Fruit fly (Drosophila melanogaster) whole organism, adult: ENCODE results near the gene eIF3g1.

Experiments
- CG11617 ChIP-seq: fragments of 200-800 bp; sonication (Bioruptor generic); optimal IDR thresholded peaks from 2 replicates; lab custom pipeline; 2017; ENCODE audit warnings: mild to moderate bottlenecking, missing biosample characterization, missing genetic modification reagents, missing genetic modification characterization
- CG12768 ChIP-seq: fragments of 200-800 bp; sonication (Bioruptor generic); optimal IDR thresholded peaks from 2 replicates; lab custom pipeline; 2017; ENCODE audit warnings: missing biosample characterization, missing genetic modification characterization, mild to moderate bottlenecking, moderate library complexity, missing genetic modification reagents
- CG14711 ChIP-seq: fragments of 200-800 bp; sonication (Bioruptor generic); optimal IDR thresholded peaks from 2 replicates; lab custom pipeline; 2018; ENCODE audit warnings: missing biosample characterization, mild to moderate bottlenecking, missing genetic modification characterization, moderate library complexity
- CG1620 ChIP-seq: fragments of 200-800 bp; sonication (Bioruptor generic); optimal IDR thresholded peaks from 2 replicates; lab custom pipeline; 2016; ENCODE audit warnings: missing biosample characterization, missing genetic modification characterization
- CG5204 ChIP-seq: fragments of 200-800 bp; sonication (Bioruptor generic); optimal IDR thresholded peaks from 2 replicates; lab custom pipeline; 2016; ENCODE audit warnings: missing biosample characterization, missing genetic modification characterization
- Crg-1 ChIP-seq: fragments of 200-800 bp; sonication (Bioruptor generic); optimal IDR thresholded peaks from 2 replicates; lab custom pipeline; 2016; ENCODE audit warnings: missing biosample characterization, missing genetic modification characterization
- Mnt ChIP-seq: fragments of 200-800 bp; sonication (Bioruptor generic); optimal IDR thresholded peaks from 2 replicates; lab custom pipeline; 2016; ENCODE audit warnings: missing biosample characterization, mild to moderate bottlenecking, missing genetic modification characterization
- cic ChIP-seq: fragments of 200-800 bp; sonication (Bioruptor generic); optimal IDR thresholded peaks from 2 replicates; lab custom pipeline; 2017; ENCODE audit warnings: missing biosample characterization, mild to moderate bottlenecking, missing genetic modification characterization, moderate library complexity
- cnc ChIP-seq, 2 experiments: fragments of >200 bp; optimal IDR thresholded peaks; 2 replicates each; lab custom pipeline; 2017
- kay ChIP-seq: fragments of 200-800 bp; sonication (Bioruptor generic); peaks from one replicate; lab custom pipeline; 2016; ENCODE audit warnings: missing biosample characterization, missing genetic modification characterization, borderline replicate concordance
- ovo ChIP-seq: fragments of 200-800 bp; sonication (Bioruptor generic); optimal IDR thresholded peaks from 2 replicates; lab custom pipeline; 2016; ENCODE audit warnings: missing biosample characterization, missing genetic modification characterization
- pad ChIP-seq: fragments of 200-800 bp; sonication (Bioruptor generic); optimal IDR thresholded peaks from 3 replicates; lab custom pipeline; 2017; ENCODE audit warnings: missing biosample characterization, missing genetic modification characterization, mild to moderate bottlenecking, moderate library complexity, missing genetic modification reagents
- tj ChIP-seq: fragments of 200-800 bp; sonication (Bioruptor generic); optimal IDR thresholded peaks from 3 replicates; lab custom pipeline; 2017; ENCODE audit warnings: missing biosample characterization, mild to moderate bottlenecking, missing genetic modification characterization, moderate library complexity
- toe ChIP-seq: fragments of 200-800 bp; sonication (Bioruptor generic); optimal IDR thresholded peaks from 2 replicates; lab custom pipeline; 2016; ENCODE audit warnings: missing biosample characterization, missing genetic modification characterization

dm6 chrX:2655998-2656397 lies 45.9 kb upstream of the eIF3g1 start:
- no peak for TF ChIP-seq CG12768 (GFP tag; lab: Kevin White, UChicago)
- TF ChIP-seq cic (GFP tag; lab: Kevin White, UChicago) = no peak
- TF ChIP-seq kay (GFP tag; lab: Kevin White, UChicago) = no peak
- TF ChIP-seq CG14711 (tag; lab: Kevin White, UChicago) = no peak
- no peak for TF ChIP-seq ovo (GFP tag; lab: Kevin White, UChicago)
- no peak for TF ChIP-seq cnc (optimal IDR thresholded peaks at IDR 0.05; lab: Kevin White, UChicago)
- no peak for TF ChIP-seq pad (GFP tag; lab: Kevin White, UChicago)
- no peak for TF ChIP-seq Mnt
- TF ChIP-seq Crg-1 (GFP tag; lab: Kevin White, UChicago) = no peak
- no peak for TF ChIP-seq toe (GFP tag; lab: Kevin White, UChicago)
- TF ChIP-seq CG11617 (GFP tag; lab: Kevin White, UChicago) = no peak
- no peak for TF ChIP-seq CG5204 (GFP tag; lab: Kevin White, UChicago)
- TF ChIP-seq tj (GFP tag; lab: Kevin White, UChicago) = no peak
- TF ChIP-seq CG1620 = no peak
